Worm (Caenorhabditis elegans) whole organism, L3 larva: ENCODE results near the gene K07D4.6.

ENCODE experiments used
- aly-2 ChIP-seq: fragments of 150-350 bp; optimal IDR thresholded peaks from 2 replicates; lab custom pipeline; 2014; ENCODE audit warnings: missing biosample characterization, missing genetic modification characterization
- ceh-82 ChIP-seq: fragments of 150-350 bp; optimal IDR thresholded peaks from 2 replicates; lab custom pipeline; 2014; ENCODE audit warnings: missing biosample characterization, missing genetic modification characterization
- egl-27 ChIP-seq: sonication (generic microtip); optimal IDR thresholded peaks from 4 replicates; lab custom pipeline; 2017; ENCODE audit warnings: missing biosample characterization, missing genetic modification reagents, missing genetic modification characterization
- elt-2 ChIP-seq: sonication (generic microtip); optimal IDR thresholded peaks from 2 replicates; lab custom pipeline; 2016; ENCODE audit warnings: missing genetic modification reagents, mild to moderate bottlenecking, missing genetic modification characterization, missing compliant biosample characterization
- fos-1 ChIP-seq: fragments of 150-350 bp; optimal IDR thresholded peaks from 2 replicates; lab custom pipeline; 2014; ENCODE audit warnings: missing biosample characterization, missing genetic modification characterization
- lin-15B ChIP-seq: fragments of 150-350 bp; optimal IDR thresholded peaks from 2 replicates; lab custom pipeline; 2014; ENCODE audit warnings: missing biosample characterization, missing genetic modification characterization
- lin-39 ChIP-seq: fragments of 150-350 bp; optimal IDR thresholded peaks from 2 replicates; lab custom pipeline; 2018; ENCODE audit warnings: missing biosample characterization, missing genetic modification reagents, missing genetic modification characterization
- pha-4 ChIP-seq: fragments of 150-350 bp; optimal IDR thresholded peaks from 2 replicates; lab custom pipeline; 2014; ENCODE audit warnings: missing biosample characterization, missing genetic modification reagents, missing genetic modification characterization
- snpc-4 ChIP-seq: fragments of 150-350 bp; optimal IDR thresholded peaks from 2 replicates; lab custom pipeline; 2014; ENCODE audit warnings: missing biosample characterization, missing genetic modification characterization
- tbx-2 ChIP-seq: sonication (generic microtip); optimal IDR thresholded peaks from 2 replicates; lab custom pipeline; 2016; ENCODE audit warnings: mild to moderate bottlenecking, missing genetic modification characterization, missing compliant biosample characterization
- ztf-11 ChIP-seq: fragments of 150-350 bp; optimal IDR thresholded peaks from 2 replicates; lab custom pipeline; 2014; ENCODE audit warnings: missing biosample characterization, missing genetic modification characterization

ce11 chrII:4063997-4064396, 45.5 kb upstream of the K07D4.6 start, which contains the start of gene fbxb-118:
- no peak for TF ChIP-seq ceh-82 (tag; lab: Kevin White, UChicago)
- no peak for TF ChIP-seq aly-2 (tag; lab: Kevin White, UChicago)
- no peak for TF ChIP-seq snpc-4
- no peak for TF ChIP-seq egl-27 (tag; lab: Kevin White, UChicago)
- no peak for TF ChIP-seq ztf-11 (tag; lab: Kevin White, UChicago)
- no peak for TF ChIP-seq lin-39 (tag; lab: Kevin White, UChicago)
- TF ChIP-seq pha-4 (tag; lab: Kevin White, UChicago): no peak
- TF ChIP-seq tbx-2 (tag; lab: Kevin White, UChicago): no peak
- TF ChIP-seq elt-2: no peak
- TF ChIP-seq fos-1 (tag; lab: Kevin White, UChicago): no peak
- no peak for TF ChIP-seq lin-15B
